Worm (Caenorhabditis elegans): ENCODE results near the gene ave-1.

- TF ChIP-seq lsl-1 (GFP tag; optimal IDR thresholded peaks at IDR 0.05) (no peak), repo-1 (tag; optimal IDR thresholded peaks at IDR 0.05) (no peak), him-1 (tag; optimal IDR thresholded peaks at IDR 0.05) (no peak), F23B12.7 (tag; optimal IDR thresholded peaks at IDR 0.05; ENCODE audit: insufficient read depth) (no peak), pha-4 (tag; optimal IDR thresholded peaks at IDR 0.05) (no peak), ccch-3 (GFP tag; optimal IDR thresholded peaks at IDR 0.05) (no peak)
These were observed 545 bp downstream of the ave-1 start, which contains the start of gene Y82E9BR.19 for ce11 chrIII:1495230-1495629.

Data from whole organism, young adult.